Fruit fly (Drosophila melanogaster) whole organism, embryonic: ENCODE results near the gene CG32793.

Experiments used
- Adf1 ChIP-seq: fragments of 200-800 bp; sonication (Bioruptor generic); IDR thresholded peaks from 2 replicates; pipeline ENCODE4 v1.3.6; 2022; ENCODE audit warnings: missing biosample characterization, missing genetic modification characterization
- Asciz ChIP-seq: fragments of 200-800 bp; sonication (Bioruptor generic); optimal IDR thresholded peaks from 2 replicates; lab custom pipeline; 2017; ENCODE audit warnings: missing biosample characterization, mild to moderate bottlenecking, missing genetic modification characterization, missing genetic modification reagents
- Atf-2 ChIP-seq: fragments of 200-800 bp; sonication (Bioruptor generic); optimal IDR thresholded peaks from 2 replicates; lab custom pipeline; 2016; ENCODE audit warnings: missing biosample characterization, missing genetic modification characterization
- CG10959 ChIP-seq: fragments of 200-800 bp; sonication (Bioruptor generic); IDR thresholded peaks from 2 replicates; pipeline ENCODE4 v1.3.6; 2022; ENCODE audit warnings: missing biosample characterization, missing genetic modification characterization
- CG11093 ChIP-seq: fragments of 200-800 bp; sonication (Bioruptor generic); IDR thresholded peaks from 3 replicates; pipeline ENCODE4 v1.3.6; 2022; ENCODE audit warnings: missing biosample characterization, missing genetic modification characterization
- CG13424 ChIP-seq: fragments of 200-800 bp; sonication (Bioruptor generic); optimal IDR thresholded peaks from 2 replicates; lab custom pipeline; 2019; ENCODE audit warnings: missing biosample characterization, mild to moderate bottlenecking, missing genetic modification characterization, moderate library complexity
- CG14860 ChIP-seq: fragments of 200-800 bp; sonication (Bioruptor generic); IDR thresholded peaks from 3 replicates; pipeline ENCODE4 v1.3.6; 2022; ENCODE audit warnings: missing biosample characterization, missing genetic modification characterization; ENCODE audit not compliant: partially characterized antibody
- CG15269 ChIP-seq: fragments of 200-800 bp; sonication (Bioruptor generic); optimal IDR thresholded peaks from 2 replicates; lab custom pipeline; 2018; ENCODE audit warnings: missing biosample characterization, mild to moderate bottlenecking, missing genetic modification characterization, moderate library complexity
- CG15696 ChIP-seq: fragments of 200-800 bp; sonication (Bioruptor generic); optimal IDR thresholded peaks from 2 replicates; lab custom pipeline; 2019; ENCODE audit warnings: missing biosample characterization, mild to moderate bottlenecking, missing genetic modification characterization, moderate library complexity
- CG17912 ChIP-seq: fragments of 200-800 bp; sonication (Bioruptor generic); optimal IDR thresholded peaks from 2 replicates; lab custom pipeline; 2018; ENCODE audit warnings: missing biosample characterization, mild to moderate bottlenecking, missing genetic modification characterization
- CG31388 ChIP-seq: fragments of 200-800 bp; sonication (Bioruptor generic); optimal IDR thresholded peaks from 2 replicates; lab custom pipeline; 2016; ENCODE audit warnings: missing biosample characterization, missing genetic modification characterization
- CG3163 ChIP-seq: fragments of 200-800 bp; sonication (Bioruptor generic); optimal IDR thresholded peaks from 3 replicates; lab custom pipeline; 2016; ENCODE audit warnings: missing biosample characterization, missing genetic modification characterization
- CG4854 ChIP-seq: fragments of 200-800 bp; sonication (Bioruptor generic); optimal IDR thresholded peaks from 2 replicates; lab custom pipeline; 2016; ENCODE audit warnings: missing biosample characterization, missing genetic modification characterization, inconsistent platforms
- CG7786 ChIP-seq: fragments of 200-800 bp; sonication (Bioruptor generic); optimal IDR thresholded peaks from 2 replicates; lab custom pipeline; 2016; ENCODE audit warnings: missing biosample characterization, missing genetic modification characterization
- CG8359 ChIP-seq: fragments of 200-800 bp; sonication (Bioruptor generic); optimal IDR thresholded peaks from 2 replicates; lab custom pipeline; 2017; ENCODE audit warnings: missing biosample characterization, mild to moderate bottlenecking, missing genetic modification characterization, borderline replicate concordance
- Dll ChIP-seq: fragments of 200-800 bp; sonication (Bioruptor generic); IDR thresholded peaks from 4 replicates; pipeline ENCODE4 v1.3.6; 2022; ENCODE audit warnings: missing biosample characterization, missing genetic modification characterization; ENCODE audit not compliant: partially characterized antibody
- Ets65A ChIP-seq: fragments of 200-800 bp; sonication (Bioruptor generic); peaks from one replicate; lab custom pipeline; 2016; ENCODE audit warnings: missing biosample characterization, missing genetic modification characterization
- Gsc ChIP-seq: fragments of 200-800 bp; sonication (Bioruptor generic); IDR thresholded peaks from 2 replicates; pipeline ENCODE4 v1.3.6; 2022; ENCODE audit warnings: missing biosample characterization, missing genetic modification characterization
- HLH3B ChIP-seq: fragments of 200-800 bp; sonication (Bioruptor generic); IDR thresholded peaks from 2 replicates; pipeline ENCODE4 v1.3.6; 2022; ENCODE audit warnings: missing biosample characterization, missing genetic modification characterization
- MESR4 ChIP-seq: fragments of 200-800 bp; sonication (Bioruptor generic); optimal IDR thresholded peaks from 2 replicates; lab custom pipeline; 2018; ENCODE audit warnings: missing biosample characterization, mild to moderate bottlenecking, missing genetic modification characterization, moderate library complexity
- Oli ChIP-seq: fragments of 200-800 bp; sonication (Bioruptor generic); optimal IDR thresholded peaks from 2 replicates; lab custom pipeline; 2018; ENCODE audit warnings: missing biosample characterization, mild to moderate bottlenecking, missing genetic modification characterization, moderate library complexity
- Sox100B ChIP-seq: fragments of 200-800 bp; sonication (Bioruptor generic); optimal IDR thresholded peaks from 3 replicates; lab custom pipeline; 2018; ENCODE audit warnings: missing biosample characterization, mild to moderate bottlenecking, missing genetic modification characterization
- al ChIP-seq: fragments of 200-800 bp; sonication (Bioruptor generic); IDR thresholded peaks from 2 replicates; pipeline ENCODE4 v1.3.6; 2022; ENCODE audit warnings: missing biosample characterization, missing genetic modification characterization
- ap ChIP-seq: fragments of 200-800 bp; sonication (Bioruptor generic); IDR thresholded peaks from 2 replicates; pipeline ENCODE4 v1.3.6; 2022; ENCODE audit warnings: missing biosample characterization, missing genetic modification characterization
- cas ChIP-seq: fragments of 200-800 bp; sonication (Bioruptor generic); IDR thresholded peaks from 2 replicates; pipeline ENCODE4 v1.3.6; 2022; ENCODE audit warnings: missing biosample characterization, missing genetic modification characterization
- dan ChIP-seq: fragments of 200-800 bp; sonication (Bioruptor generic); IDR thresholded peaks from 2 replicates; pipeline ENCODE4 v1.3.6; 2022; ENCODE audit warnings: missing biosample characterization, missing genetic modification characterization
- eve ChIP-seq, 2 experiments: fragments of >200 bp; optimal IDR thresholded peaks; 2 replicates each; lab custom pipeline; 2017; ENCODE audit warnings: missing biosample characterization in 2 of 2, missing genetic modification characterization in 2 of 2
- exex ChIP-seq: fragments of 200-800 bp; sonication (Bioruptor generic); optimal IDR thresholded peaks from 4 replicates; lab custom pipeline; 2018; ENCODE audit warnings: missing biosample characterization, mild to moderate bottlenecking, missing genetic modification characterization, moderate library complexity
- jumu ChIP-seq: fragments of 200-800 bp; sonication (Bioruptor generic); optimal IDR thresholded peaks from 3 replicates; lab custom pipeline; 2016; ENCODE audit warnings: missing biosample characterization, missing genetic modification characterization
- klu ChIP-seq: fragments of 200-800 bp; sonication (Bioruptor generic); IDR thresholded peaks from 2 replicates; pipeline ENCODE4 v1.3.6; 2022; ENCODE audit warnings: missing biosample characterization, missing genetic modification characterization
- lilli ChIP-seq: fragments of 200-800 bp; sonication (Bioruptor generic); optimal IDR thresholded peaks from 3 replicates; lab custom pipeline; 2016; ENCODE audit warnings: missing biosample characterization, missing genetic modification characterization
- nerfin-2 ChIP-seq: fragments of 200-800 bp; sonication (Bioruptor generic); IDR thresholded peaks from 2 replicates; pipeline ENCODE4 v1.3.6; 2022; ENCODE audit warnings: missing biosample characterization, missing genetic modification characterization; ENCODE audit not compliant: partially characterized antibody
- org-1 ChIP-seq: fragments of 200-800 bp; sonication (Bioruptor generic); optimal IDR thresholded peaks from 2 replicates; lab custom pipeline; 2017; ENCODE audit warnings: missing biosample characterization, missing genetic modification characterization
- pan ChIP-seq, 4 experiments: fragments of >200 bp in 3 of 4; fragments of 200-800 bp in 1 of 4; sonication (Bioruptor generic) in 1 of 4; optimal IDR thresholded peaks in 3 of 4; IDR thresholded peaks in 1 of 4; 2 replicates each; pipeline versions ENCODE4 v1.3.6 to Lab custom; 2017 to 2022; ENCODE audit warnings: missing biosample characterization in 2 of 4, missing genetic modification characterization in 2 of 4, mixed read lengths in 1 of 4
- pros ChIP-seq: fragments of 200-800 bp; sonication (Bioruptor generic); optimal IDR thresholded peaks from 3 replicates; lab custom pipeline; 2019; ENCODE audit warnings: missing biosample characterization, mild to moderate bottlenecking, missing genetic modification characterization, moderate library complexity
- trh ChIP-seq: fragments of 200-800 bp; sonication (Bioruptor generic); optimal IDR thresholded peaks from 2 replicates; lab custom pipeline; 2016; ENCODE audit warnings: missing biosample characterization, missing genetic modification characterization
- wor ChIP-seq: fragments of 200-800 bp; sonication (Bioruptor generic); IDR thresholded peaks from 2 replicates; pipeline ENCODE4 v1.3.6; 2022; ENCODE audit warnings: missing biosample characterization, missing genetic modification characterization
- z ChIP-seq: fragments of 200-800 bp; sonication (Bioruptor generic); IDR thresholded peaks from 3 replicates; pipeline ENCODE4 v1.3.6; 2022; ENCODE audit warnings: missing biosample characterization, missing genetic modification characterization

Gene CG32793

DNA sequence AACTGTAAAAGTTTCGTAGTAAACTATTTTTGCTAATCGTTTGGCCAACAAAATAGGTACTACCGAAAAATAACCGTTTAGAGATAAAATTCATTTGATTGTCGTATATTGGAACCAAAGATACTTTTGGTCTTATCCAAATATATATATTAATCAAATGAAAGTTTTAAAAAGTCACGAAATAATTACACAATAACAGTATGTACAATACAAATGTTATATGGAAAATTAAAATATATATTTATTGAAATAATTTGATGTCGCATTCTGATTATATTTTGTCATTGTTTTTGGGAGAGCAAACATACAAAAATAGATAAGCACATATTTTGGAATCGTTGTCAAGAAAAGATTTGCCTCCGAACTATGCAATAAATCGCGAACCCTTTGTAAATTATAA lies 9.0 kb downstream of the CG32793 start, which contains the start of gene CG14420:
Gene CG14420, plus strand, starts transcription at position 301 of the 400 bp plus-strand sequence.
- TF ChIP-seq org-1 (no peak), Sox100B (GFP tag; lab: Kevin White, UChicago) (no peak), Ets65A (GFP tag; lab: Kevin White, UChicago) (no peak), CG13424 (tag; lab: Kevin White, UChicago) (no peak), CG14860 (GFP tag; lab: Robert Waterston, UW) (no peak), jumu (GFP tag; lab: Kevin White, UChicago) (no peak), CG3163 (no peak), pan (optimal IDR thresholded peaks at IDR 0.05; lab: Kevin White, UChicago) (no peak), pan (GFP tag; optimal IDR thresholded peaks at IDR 0.05 in 1 of 2, IDR thresholded peaks at IDR 0.05 in 1 of 2) (no peak), trh (no peak), CG15269 (tag; lab: Kevin White, UChicago) (no peak), al (GFP tag; lab: Robert Waterston, UW) (no peak), HLH3B (no peak), CG11093 (GFP tag; lab: Robert Waterston, UW) (no peak), MESR4 (GFP tag; lab: Kevin White, UChicago) (no peak), eve (GFP tag; optimal IDR thresholded peaks at IDR 0.05; lab: Kevin White, UChicago) (no peak)

DNA sequence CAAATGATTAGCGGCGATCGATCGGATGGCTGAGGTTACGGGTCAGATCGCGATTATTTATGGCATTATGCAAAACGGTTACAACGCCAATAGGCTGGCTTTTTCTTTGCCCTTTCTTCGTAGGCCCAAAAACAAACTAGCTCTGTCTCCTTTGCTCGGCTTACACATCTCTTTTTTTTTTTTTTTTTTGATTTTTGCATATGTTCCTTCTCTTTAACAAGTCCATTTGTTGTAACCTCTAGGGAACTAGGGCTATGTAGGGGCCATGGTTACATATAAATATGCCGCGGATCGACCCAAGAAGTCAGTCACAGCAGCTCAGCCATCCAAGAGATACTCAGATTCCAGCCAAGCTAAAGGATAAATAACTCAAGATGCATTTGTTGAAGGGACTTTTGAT lies 11.5 kb downstream of the CG32793 start, which contains the start of gene CG14421:
Gene CG14421, plus strand, starts transcription at position 301 of the 400 bp plus-strand sequence.
- TF ChIP-seq CG17912 (no peak), Atf-2 (GFP tag; lab: Kevin White, UChicago) (no peak), dan (no peak), Asciz (GFP tag; lab: Kevin White, UChicago) (no peak), lilli (GFP tag; lab: Kevin White, UChicago) (no peak), exex (tag; lab: Kevin White, UChicago) (no peak), CG7786 (no peak), eve (GFP tag; optimal IDR thresholded peaks at IDR 0.05; lab: Kevin White, UChicago) (no peak), wor (GFP tag; lab: Robert Waterston, UW) (no peak)

DNA sequence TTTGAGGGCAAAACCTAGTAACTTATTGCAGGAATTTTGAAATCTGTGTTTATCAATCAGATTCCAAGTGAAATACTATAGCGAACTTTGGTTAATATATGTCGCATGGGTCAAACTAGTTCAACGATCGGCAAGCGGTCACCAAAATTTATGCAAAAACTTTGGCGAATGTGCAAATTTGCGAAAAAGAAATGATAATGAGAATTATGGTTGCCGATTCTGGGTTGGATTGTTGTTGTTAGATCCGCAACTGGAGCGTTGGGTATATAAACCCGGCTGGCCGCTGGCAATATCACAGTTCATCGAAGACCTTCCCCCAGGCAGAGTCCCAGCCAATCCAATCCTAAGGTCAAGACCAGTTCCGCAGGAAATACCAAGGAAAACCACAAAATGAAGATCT lies 13.5 kb downstream of the CG32793 start, which contains the start of gene CG14422:
Gene CG14422, plus strand, starts transcription at position 301 of the 400 bp plus-strand sequence.
- TF ChIP-seq CG31388 (GFP tag; lab: Kevin White, UChicago) (no peak), CG11093 (GFP tag; lab: Robert Waterston, UW) (no peak), ap (GFP tag; lab: Robert Waterston, UW) (no peak), CG4854 (GFP tag; lab: Kevin White, UChicago) (no peak), CG15696 (tag; lab: Kevin White, UChicago) (no peak)

DNA sequence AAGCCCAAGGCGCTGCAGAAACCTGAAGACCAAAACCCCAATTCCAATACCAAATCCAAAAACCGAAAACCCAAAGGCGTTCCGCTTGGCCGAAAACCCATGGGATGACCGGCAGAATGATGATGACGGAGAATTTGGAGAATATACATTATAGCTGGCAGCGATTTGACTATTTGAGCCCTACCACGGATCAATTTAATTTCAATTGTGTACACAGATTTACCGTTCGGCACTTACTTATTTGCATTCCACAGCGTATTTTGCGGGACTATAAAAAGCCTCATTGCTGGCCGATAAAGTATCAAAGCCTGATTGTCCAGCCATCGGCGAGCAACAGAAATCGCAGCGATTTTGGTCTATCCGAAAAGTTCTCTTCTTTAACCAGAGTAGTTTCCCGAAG lies 15.5 kb downstream of the CG32793 start, which contains the start of gene CG14423:
Gene CG14423, plus strand, starts transcription at position 301 of the 400 bp plus-strand sequence.
- no peak for TF ChIP-seq CG10959 (GFP tag; lab: Robert Waterston, UW)
- TF ChIP-seq Oli (tag; lab: Kevin White, UChicago), result no peak
- no peak for TF ChIP-seq CG8359
- TF ChIP-seq, all 482 proteins: peak for 0

DNA sequence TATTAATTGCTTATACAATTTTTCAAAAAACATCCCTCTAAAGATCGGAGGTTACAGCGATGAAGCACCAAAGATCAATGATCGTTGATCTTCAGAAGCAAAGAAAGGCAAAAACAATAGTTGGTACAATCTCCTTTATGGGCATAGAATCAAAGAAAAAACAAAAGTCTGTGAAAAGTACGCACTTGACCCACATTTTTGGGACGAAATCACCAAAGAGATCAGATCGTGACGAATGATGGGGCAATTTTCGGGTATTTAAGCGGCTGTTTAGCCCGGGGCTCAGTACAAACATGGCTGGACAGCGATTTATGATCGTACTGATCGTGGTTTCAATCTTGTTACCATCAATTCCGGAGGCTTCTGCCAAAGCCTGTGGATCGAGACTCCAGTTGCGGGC lies 17.2 kb downstream of the CG32793 start, which contains the start of gene CG17959:
Gene CG17959, plus strand, starts transcription at position 301 of the 400 bp plus-strand sequence.
- no peak for TF ChIP-seq Gsc
- no peak for TF ChIP-seq klu
- no peak for TF ChIP-seq pros (GFP tag; lab: Kevin White, UChicago)
- no peak for TF ChIP-seq cas (GFP tag; lab: Robert Waterston, UW)
- no peak for TF ChIP-seq CG11093 (GFP tag; lab: Robert Waterston, UW)
- no peak for TF ChIP-seq z (GFP tag; lab: Robert Waterston, UW)
- TF ChIP-seq Adf1 (GFP tag; lab: Robert Waterston, UW), result no peak
- TF ChIP-seq nerfin-2 (GFP tag; lab: Robert Waterston, UW), result no peak
- TF ChIP-seq Dll (GFP tag; lab: Robert Waterston, UW), result no peak
